Fruit fly (Drosophila melanogaster) S2 (cell line): ENCODE results near the gene CG33490.

Experiments used
- CG8478 ChIP-seq: fragments of >200 bp; optimal IDR thresholded peaks from 2 replicates; lab custom pipeline; 2018
- CTCF ChIP-seq, 2 experiments: fragments of >200 bp; optimal IDR thresholded peaks; 2 replicates each; lab custom pipeline; 2018

- no peak for TF ChIP-seq CG8478 (lab: Kevin White, UChicago)
- no peak for TF ChIP-seq CTCF (optimal IDR thresholded peaks at IDR 0.05; lab: Kevin White, UChicago)
These were observed 46.0 kb downstream of the CG33490 start for dm6 chr3L:11528397-11528923.
